Fruit fly (Drosophila melanogaster): ENCODE results near the gene Aven.
A peak's percentile ranks its signal among the peaks of the same experiment; 100 is the strongest.

Aven gene

dm6 chrX:12583870-12584390, 45.5 kb downstream of the Aven start:
- no peak for TF ChIP-seq GATAd (GFP tag; optimal IDR thresholded peaks at IDR 0.05)

- TF ChIP-seq woc (GFP tag; optimal IDR thresholded peaks at IDR 0.05) (peak; percentile 14), br (GFP tag; optimal IDR thresholded peaks at IDR 0.05) (peak; percentile 24), Dif (GFP tag; optimal IDR thresholded peaks at IDR 0.05; ENCODE audit: partially characterized antibody) (peak; percentile 58), CrebA (GFP tag; optimal IDR thresholded peaks at IDR 0.05; ENCODE audit: borderline replicate concordance) (no peak), jim (GFP tag; optimal IDR thresholded peaks at IDR 0.05) (peak; percentile 63), Jra (GFP tag; optimal IDR thresholded peaks at IDR 0.05) (peak; percentile 16), h (GFP tag; optimal IDR thresholded peaks at IDR 0.05) (peak; percentile 95), psq (GFP tag; optimal IDR thresholded peaks at IDR 0.05) (peak; percentile 68), Abd-B (GFP tag; optimal IDR thresholded peaks at IDR 0.05) (no peak), Vsx2 (GFP tag; optimal IDR thresholded peaks at IDR 0.05; ENCODE audit: partially characterized antibody) (no peak), tai (GFP tag; optimal IDR thresholded peaks at IDR 0.05) (no peak), OdsH (GFP tag; optimal IDR thresholded peaks at IDR 0.05) (peak; percentile 21), N (GFP tag; optimal IDR thresholded peaks at IDR 0.05) (no peak), dmrt93B (GFP tag; optimal IDR thresholded peaks at IDR 0.05) (peak; percentile 1), dl (GFP tag; optimal IDR thresholded peaks at IDR 0.05; ENCODE audit: insufficient read depth in 1 of 2, partially characterized antibody in 2 of 2) (peak; percentile 7 to 10), sv (GFP tag; optimal IDR thresholded peaks at IDR 0.05) (no peak), rgr (GFP tag; optimal IDR thresholded peaks at IDR 0.05) (peak; percentile 49), Hr78 (GFP tag; optimal IDR thresholded peaks at IDR 0.05) (no peak), ey (GFP tag; optimal IDR thresholded peaks at IDR 0.05) (no peak), Myc (optimal IDR thresholded peaks at IDR 0.05) (peak; percentile 31), usp (GFP tag; optimal IDR thresholded peaks at IDR 0.05) (no peak), dsf (GFP tag; optimal IDR thresholded peaks at IDR 0.05; ENCODE audit: borderline replicate concordance) (no peak), Mio (GFP tag; optimal IDR thresholded peaks at IDR 0.05) (no peak), Hr83 (GFP tag; optimal IDR thresholded peaks at IDR 0.05; ENCODE audit: poor library complexity, severe bottlenecking) (peak; percentile 81), CG9705 (GFP tag; optimal IDR thresholded peaks at IDR 0.05) (no peak), Dfd (GFP tag; optimal IDR thresholded peaks at IDR 0.05) (no peak), brk (GFP tag; optimal IDR thresholded peaks at IDR 0.05) (peak; percentile 36), foxo (GFP tag; optimal IDR thresholded peaks at IDR 0.05) (peak in 1 of 2 experiments; percentile 41), HLH106 (tag; optimal IDR thresholded peaks at IDR 0.05) (peak; percentile 54), Rel (GFP tag; optimal IDR thresholded peaks at IDR 0.05) (no peak), Rel (tag; optimal IDR thresholded peaks at IDR 0.05) (peak; percentile 65), GATAd (GFP tag; optimal IDR thresholded peaks at IDR 0.05) (no peak), Sp1 (GFP tag; optimal IDR thresholded peaks at IDR 0.05) (peak; percentile 54), CG32264 (GFP tag; optimal IDR thresholded peaks at IDR 0.05) (no peak), lola (GFP tag; optimal IDR thresholded peaks at IDR 0.05) (no peak), fru (GFP tag; optimal IDR thresholded peaks at IDR 0.05) (peak; percentile 26), Hnf4 (GFP tag; optimal IDR thresholded peaks at IDR 0.05) (peak; percentile 44), sage (GFP tag; optimal IDR thresholded peaks at IDR 0.05) (peak; percentile 26), pan (optimal IDR thresholded peaks at IDR 0.05) (no peak)
Observed at dm6 chrX:12582984-12583869, 46.2 kb downstream of the Aven start, which contains the start of gene Pits. Gene Pits (minus strand): TSS chrX:12583193.
